Fruit fly (Drosophila melanogaster) whole organism, embryonic: ENCODE data around the gene CG32700.

Experiments used
- B-H1 ChIP-seq: fragments of 200-800 bp; sonication (Bioruptor generic); IDR thresholded peaks from 3 replicates; pipeline ENCODE4 v1.3.6; 2022; ENCODE audit warnings: missing biosample characterization, missing genetic modification characterization
- CG10147 ChIP-seq: fragments of 200-800 bp; sonication (Bioruptor generic); optimal IDR thresholded peaks from 2 replicates; lab custom pipeline; 2019; ENCODE audit warnings: missing biosample characterization, mild to moderate bottlenecking, missing genetic modification characterization, moderate library complexity
- CG15696 ChIP-seq: fragments of 200-800 bp; sonication (Bioruptor generic); optimal IDR thresholded peaks from 2 replicates; lab custom pipeline; 2019; ENCODE audit warnings: missing biosample characterization, mild to moderate bottlenecking, missing genetic modification characterization, moderate library complexity
- CG1602 ChIP-seq: fragments of 200-800 bp; sonication (Bioruptor generic); optimal IDR thresholded peaks from 3 replicates; lab custom pipeline; 2016; ENCODE audit warnings: missing biosample characterization, missing genetic modification characterization
- CG16779 ChIP-seq: fragments of 200-800 bp; sonication (Bioruptor generic); IDR thresholded peaks from 2 replicates; pipeline ENCODE4 v1.3.6; 2022; ENCODE audit warnings: missing biosample characterization, missing genetic modification characterization
- CG2678 ChIP-seq: fragments of 200-800 bp; sonication (Bioruptor generic); optimal IDR thresholded peaks from 3 replicates; lab custom pipeline; 2019; ENCODE audit warnings: missing biosample characterization, mild to moderate bottlenecking, missing genetic modification characterization, moderate library complexity
- CG30020 ChIP-seq: fragments of 200-800 bp; optimal IDR thresholded peaks from 2 replicates; lab custom pipeline; 2019; ENCODE audit warnings: missing biosample characterization, mild to moderate bottlenecking, missing genetic modification characterization, moderate library complexity
- CG31224 ChIP-seq: fragments of 200-800 bp; sonication (Bioruptor generic); IDR thresholded peaks from 2 replicates; pipeline ENCODE4 v1.3.6; 2022; ENCODE audit warnings: missing biosample characterization, missing genetic modification characterization
- CG34422 ChIP-seq: fragments of 200-800 bp; sonication (Bioruptor generic); IDR thresholded peaks from 3 replicates; pipeline ENCODE4 v1.3.6; 2022; ENCODE audit warnings: missing biosample characterization, missing genetic modification characterization
- CG4730 ChIP-seq: fragments of 200-800 bp; sonication (Bioruptor generic); IDR thresholded peaks from 2 replicates; pipeline ENCODE4 v1.3.6; 2022; ENCODE audit warnings: missing biosample characterization, missing genetic modification characterization
- CG4820 ChIP-seq: fragments of 200-800 bp; sonication (Bioruptor generic); optimal IDR thresholded peaks from 3 replicates; lab custom pipeline; 2016; ENCODE audit warnings: missing biosample characterization, missing genetic modification characterization
- CG4854 ChIP-seq: fragments of 200-800 bp; sonication (Bioruptor generic); optimal IDR thresholded peaks from 2 replicates; lab custom pipeline; 2016; ENCODE audit warnings: missing biosample characterization, missing genetic modification characterization, inconsistent platforms
- CG6654 ChIP-seq: fragments of 200-800 bp; sonication (Bioruptor generic); optimal IDR thresholded peaks from 2 replicates; lab custom pipeline; 2017; ENCODE audit warnings: missing biosample characterization, mild to moderate bottlenecking, missing genetic modification characterization
- CG7357 ChIP-seq: fragments of 200-800 bp; sonication (Bioruptor generic); IDR thresholded peaks from 3 replicates; pipeline ENCODE4 v1.3.6; 2022; ENCODE audit warnings: missing biosample characterization, missing genetic modification characterization
- CG7372 ChIP-seq: fragments of 200-800 bp; sonication (Bioruptor generic); IDR thresholded peaks from 2 replicates; pipeline ENCODE4 v1.3.6; 2022; ENCODE audit warnings: missing biosample characterization, missing genetic modification characterization
- CG8765 ChIP-seq: fragments of 200-800 bp; sonication (Bioruptor generic); IDR thresholded peaks from 2 replicates; pipeline ENCODE4 v1.3.6; 2022; ENCODE audit warnings: missing biosample characterization, missing genetic modification characterization
- CG9932 ChIP-seq: fragments of 200-800 bp; sonication (Bioruptor generic); IDR thresholded peaks from 2 replicates; pipeline ENCODE4 v1.3.6; 2022; ENCODE audit warnings: missing biosample characterization, missing genetic modification characterization
- Drgx ChIP-seq: fragments of 200-800 bp; sonication (Bioruptor generic); IDR thresholded peaks from 2 replicates; pipeline ENCODE4 v1.3.6; 2022; ENCODE audit warnings: missing biosample characterization, missing genetic modification characterization
- GATAe ChIP-seq: fragments of 200-800 bp; sonication (Bioruptor generic); conservative IDR thresholded peaks from 2 replicates; pipeline ENCODE4 v1.3.6; 2022; ENCODE audit warnings: missing biosample characterization, missing genetic modification characterization
- HLH3B ChIP-seq: fragments of 200-800 bp; sonication (Bioruptor generic); IDR thresholded peaks from 2 replicates; pipeline ENCODE4 v1.3.6; 2022; ENCODE audit warnings: missing biosample characterization, missing genetic modification characterization
- HmgD ChIP-seq: fragments of 200-800 bp; sonication (Bioruptor generic); optimal IDR thresholded peaks from 3 replicates; lab custom pipeline; 2016; ENCODE audit warnings: missing biosample characterization, missing genetic modification characterization
- Hmr ChIP-seq: fragments of 200-800 bp; sonication (Bioruptor generic); optimal IDR thresholded peaks from 3 replicates; lab custom pipeline; 2017; ENCODE audit warnings: mild to moderate bottlenecking, missing biosample characterization, missing genetic modification reagents, missing genetic modification characterization
- Hr39 ChIP-seq: fragments of >200 bp; optimal IDR thresholded peaks from 2 replicates; lab custom pipeline; 2017
- Lim3 ChIP-seq: fragments of 200-800 bp; sonication (Bioruptor generic); IDR thresholded peaks from 2 replicates; pipeline ENCODE4 v1.3.6; 2022; ENCODE audit warnings: missing biosample characterization, missing genetic modification characterization
- Max ChIP-seq: fragments of 200-800 bp; sonication (Bioruptor generic); optimal IDR thresholded peaks from 2 replicates; lab custom pipeline; 2016; ENCODE audit warnings: missing biosample characterization, mild to moderate bottlenecking, missing genetic modification characterization
- NC2β ChIP-seq: fragments of 200-800 bp; sonication (Bioruptor generic); optimal IDR thresholded peaks from 2 replicates; lab custom pipeline; 2016; ENCODE audit warnings: missing biosample characterization, missing genetic modification characterization
- Optix ChIP-seq: fragments of 200-800 bp; sonication (Bioruptor generic); IDR thresholded peaks from 3 replicates; pipeline ENCODE4 v1.3.6; 2022; ENCODE audit warnings: missing biosample characterization, missing genetic modification characterization
- PHDP ChIP-seq: fragments of 200-800 bp; sonication (Bioruptor generic); optimal IDR thresholded peaks from 3 replicates; lab custom pipeline; 2018; ENCODE audit warnings: missing biosample characterization, mild to moderate bottlenecking, missing genetic modification characterization, moderate library complexity
- Six4 ChIP-seq: fragments of 200-800 bp; sonication (Bioruptor generic); optimal IDR thresholded peaks from 2 replicates; lab custom pipeline; 2016; ENCODE audit warnings: missing biosample characterization, missing genetic modification characterization
- TFAM ChIP-seq: fragments of 200-800 bp; sonication (Bioruptor generic); optimal IDR thresholded peaks from 2 replicates; lab custom pipeline; 2017; ENCODE audit warnings: missing biosample characterization, missing genetic modification characterization, inconsistent platforms
- Tbp ChIP-seq: fragments of >200 bp; optimal IDR thresholded peaks from 2 replicates; lab custom pipeline; 2018; ENCODE audit warnings: missing biosample characterization, missing genetic modification characterization
- Trl ChIP-seq, 3 experiments: fragments of >200 bp in 2 of 3; fragments of 200-800 bp in 1 of 3; sonication (Bioruptor generic) in 1 of 3; optimal IDR thresholded peaks; 2 replicates in 1 of 3; 3 replicates in 2 of 3; lab custom pipeline; 2016 to 2017; ENCODE audit warnings: missing biosample characterization in 1 of 3, missing genetic modification characterization in 1 of 3
- al ChIP-seq: fragments of 200-800 bp; sonication (Bioruptor generic); IDR thresholded peaks from 2 replicates; pipeline ENCODE4 v1.3.6; 2022; ENCODE audit warnings: missing biosample characterization, missing genetic modification characterization
- amos ChIP-seq: fragments of 200-800 bp; sonication (Bioruptor generic); IDR thresholded peaks from 2 replicates; pipeline ENCODE4 v1.3.6; 2022; ENCODE audit warnings: missing biosample characterization, missing genetic modification characterization; ENCODE audit not compliant: partially characterized antibody
- aop ChIP-seq: fragments of 200-800 bp; sonication (Bioruptor generic); IDR thresholded peaks from 2 replicates; pipeline ENCODE4 v1.3.6; 2022; ENCODE audit warnings: missing biosample characterization, missing genetic modification characterization
- ash1 ChIP-seq: fragments of 200-800 bp; sonication (Bioruptor generic); optimal IDR thresholded peaks from 2 replicates; lab custom pipeline; 2018; ENCODE audit warnings: missing biosample characterization, mild to moderate bottlenecking, missing genetic modification characterization
- chn ChIP-seq: fragments of 200-800 bp; sonication (Bioruptor generic); optimal IDR thresholded peaks from 2 replicates; lab custom pipeline; 2016; ENCODE audit warnings: missing biosample characterization, missing genetic modification characterization
- danr ChIP-seq: fragments of 200-800 bp; sonication (Bioruptor generic); IDR thresholded peaks from 2 replicates; pipeline ENCODE4 v1.3.6; 2022; ENCODE audit warnings: missing biosample characterization, missing genetic modification characterization
- fd3F ChIP-seq: fragments of 200-800 bp; sonication (Bioruptor generic); optimal IDR thresholded peaks from 2 replicates; lab custom pipeline; 2018; ENCODE audit warnings: missing biosample characterization, mild to moderate bottlenecking, missing genetic modification characterization, moderate library complexity
- gem ChIP-seq: fragments of 200-800 bp; sonication (Bioruptor generic); optimal IDR thresholded peaks from 2 replicates; lab custom pipeline; 2019; ENCODE audit warnings: missing biosample characterization, mild to moderate bottlenecking, missing genetic modification characterization, moderate library complexity
- grau ChIP-seq: fragments of 200-800 bp; optimal IDR thresholded peaks from 3 replicates; lab custom pipeline; 2019; ENCODE audit warnings: missing biosample characterization, mild to moderate bottlenecking, missing genetic modification characterization, moderate library complexity
- gro ChIP-seq: fragments of 200-800 bp; sonication (Bioruptor generic); optimal IDR thresholded peaks from 2 replicates; lab custom pipeline; 2016; ENCODE audit warnings: missing biosample characterization, missing genetic modification characterization
- jing ChIP-seq: fragments of 200-800 bp; sonication (Bioruptor generic); optimal IDR thresholded peaks from 2 replicates; lab custom pipeline; 2018; ENCODE audit warnings: missing biosample characterization, mild to moderate bottlenecking, missing genetic modification characterization
- maf-S ChIP-seq: fragments of 200-800 bp; sonication (Bioruptor generic); optimal IDR thresholded peaks from 2 replicates; lab custom pipeline; 2016; ENCODE audit warnings: missing biosample characterization, missing genetic modification characterization
- nmo ChIP-seq: fragments of 200-800 bp; sonication (Bioruptor generic); optimal IDR thresholded peaks from 2 replicates; lab custom pipeline; 2018; ENCODE audit warnings: missing biosample characterization, mild to moderate bottlenecking, missing genetic modification characterization, moderate library complexity
- pb ChIP-seq: fragments of 200-800 bp; sonication (Bioruptor generic); optimal IDR thresholded peaks from 3 replicates; lab custom pipeline; 2016; ENCODE audit warnings: missing biosample characterization, missing genetic modification characterization
- sob ChIP-seq: fragments of 200-800 bp; sonication (Bioruptor generic); IDR thresholded peaks from 2 replicates; pipeline ENCODE4 v1.3.6; 2022; ENCODE audit warnings: missing biosample characterization, missing genetic modification characterization
- vnd ChIP-seq: fragments of 200-800 bp; sonication (Bioruptor generic); IDR thresholded peaks from 3 replicates; pipeline ENCODE4 v1.3.6; 2022; ENCODE audit warnings: missing biosample characterization, missing genetic modification characterization; ENCODE audit not compliant: partially characterized antibody
- zen ChIP-seq: fragments of 200-800 bp; sonication (Bioruptor generic); optimal IDR thresholded peaks from 3 replicates; lab custom pipeline; 2018; ENCODE audit warnings: missing biosample characterization, mild to moderate bottlenecking, missing genetic modification characterization, moderate library complexity
- zfh1 ChIP-seq: fragments of 200-800 bp; sonication (Bioruptor generic); IDR thresholded peaks from 3 replicates; pipeline ENCODE4 v1.3.6; 2022; ENCODE audit warnings: missing biosample characterization, missing genetic modification characterization

CG32700 gene

DNA sequence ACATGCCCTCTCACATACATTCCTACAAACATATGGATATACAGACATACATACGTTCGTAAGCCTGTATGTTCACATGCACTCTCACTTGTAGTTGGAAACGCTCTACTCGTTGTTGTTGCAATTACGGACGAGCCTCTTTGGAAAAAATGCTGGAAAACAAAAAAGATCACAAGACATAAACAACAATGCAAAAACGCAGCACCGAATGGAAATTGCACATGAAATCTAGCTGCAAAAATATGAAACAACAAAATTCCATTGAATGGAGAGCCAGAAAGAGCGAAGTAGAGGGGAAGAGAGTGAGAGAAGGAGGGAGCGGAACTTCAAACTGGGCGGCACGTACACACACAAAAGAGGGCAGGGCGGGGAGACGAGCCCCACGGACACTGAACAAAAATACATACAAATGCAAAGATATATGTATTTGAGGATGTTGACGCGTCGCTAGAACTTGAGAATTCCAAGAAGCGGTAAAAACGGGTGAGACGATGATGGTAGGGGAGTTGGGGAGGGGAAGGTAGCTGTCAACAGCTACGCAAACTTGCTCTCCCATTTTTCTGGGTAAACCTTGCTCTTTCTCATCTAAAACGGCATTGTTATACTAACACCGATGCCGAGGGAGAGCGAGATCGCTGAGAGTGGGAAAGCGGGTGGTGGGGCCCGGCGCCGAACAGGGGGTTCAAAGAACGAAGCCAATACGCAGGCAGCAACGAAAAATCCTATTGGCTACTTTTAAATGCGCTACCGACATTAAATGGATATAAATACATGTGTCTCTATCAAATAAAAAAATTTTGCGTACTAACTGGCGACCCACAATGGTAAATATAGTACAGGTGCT, 33.7 kb upstream of the CG32700 start (continued):
- TF ChIP-seq Trl (optimal IDR thresholded peaks at IDR 0.05; lab: Kevin White, UChicago), result peak; percentile 69 to 91
- TF ChIP-seq Trl (GFP tag; optimal IDR thresholded peaks at IDR 0.05; lab: Kevin White, UChicago), result no peak
- TF ChIP-seq PHDP, result peak; percentile 10
- TF ChIP-seq CG15696 (tag; lab: Kevin White, UChicago), result no peak
- peak; percentile 30 for TF ChIP-seq HmgD (GFP tag; lab: Kevin White, UChicago)
- TF ChIP-seq Drgx (GFP tag; lab: Robert Waterston, UW), result peak; percentile 51
- peak; percentile 44 for TF ChIP-seq grau
- TF ChIP-seq Six4 (GFP tag; lab: Kevin White, UChicago), result no peak
- no peak for TF ChIP-seq Tbp (GFP tag; lab: Kevin White, UChicago)
- TF ChIP-seq CG34422 (GFP tag; lab: Robert Waterston, UW), result no peak; the same call in 2 of the 3 replicates
- TF ChIP-seq amos, result peak; percentile 31; the same call in 1 of the 2 replicates
- peak; percentile 15 for TF ChIP-seq CG10147
- TF ChIP-seq ash1 (GFP tag; lab: Kevin White, UChicago), result no peak
- TF ChIP-seq HLH3B, result no peak
- TF ChIP-seq pb (GFP tag; lab: Kevin White, UChicago), result no peak
- no peak for TF ChIP-seq CG4854 (GFP tag; lab: Kevin White, UChicago)
- TF ChIP-seq GATAe (GFP tag; lab: Robert Waterston, UW), result no peak
- TF ChIP-seq danr (GFP tag; lab: Robert Waterston, UW), result no peak
- no peak for TF ChIP-seq CG4730 (GFP tag; lab: Robert Waterston, UW)
- peak; percentile 43; the same call in 1 of the 2 replicates for TF ChIP-seq CG9932
- TF ChIP-seq CG30020 (tag; lab: Kevin White, UChicago), result no peak
- TF ChIP-seq Max (GFP tag; lab: Kevin White, UChicago), result no peak
- TF ChIP-seq al, result 0 out of 2 replicates have a peak, but pooled peaks have one; percentile 11
- TF ChIP-seq zen, result no peak
- no peak for TF ChIP-seq Hr39 (lab: Kevin White, UChicago)
- no peak for TF ChIP-seq CG7357 (GFP tag; lab: Robert Waterston, UW)
- TF ChIP-seq CG31224 (GFP tag; lab: Robert Waterston, UW), result 0 out of 2 replicates have a peak, but pooled peaks have one; percentile 13
- no peak for TF ChIP-seq Optix (GFP tag; lab: Robert Waterston, UW)
- 0 out of 2 replicates have a peak, but pooled peaks have one; percentile 37 for TF ChIP-seq aop
- TF ChIP-seq CG4820, result no peak
- TF ChIP-seq chn, result no peak
- no peak for TF ChIP-seq CG7372 (GFP tag; lab: Robert Waterston, UW)
- peak; percentile 24 for TF ChIP-seq maf-S (GFP tag; lab: Kevin White, UChicago)
- no peak for TF ChIP-seq TFAM (GFP tag; lab: Kevin White, UChicago)
- TF ChIP-seq B-H1 (GFP tag; lab: Robert Waterston, UW), result no peak
- no peak for TF ChIP-seq nmo (GFP tag; lab: Kevin White, UChicago)
- peak; percentile 21 for TF ChIP-seq CG1602 (GFP tag; lab: Kevin White, UChicago)
- TF ChIP-seq Hmr (GFP tag; lab: Kevin White, UChicago), result peak; percentile 32
- TF ChIP-seq NC2β, result no peak
- TF ChIP-seq CG8765, result no peak
- TF ChIP-seq gem (tag; lab: Kevin White, UChicago), result peak; percentile 51
- TF ChIP-seq sob, result no peak; the same call in 1 of the 2 replicates
- no peak for TF ChIP-seq jing
- peak; percentile 18 for TF ChIP-seq fd3F (GFP tag; lab: Kevin White, UChicago)
- TF ChIP-seq CG2678 (tag; lab: Kevin White, UChicago), result peak; percentile 37
- TF ChIP-seq Lim3 (GFP tag; lab: Robert Waterston, UW), result no peak
- peak; percentile 50 for TF ChIP-seq gro (GFP tag; lab: Kevin White, UChicago)
- no peak for TF ChIP-seq vnd
- peak; percentile 6 for TF ChIP-seq CG6654 (GFP tag; lab: Kevin White, UChicago)
- no peak for TF ChIP-seq zfh1 (GFP tag; lab: Robert Waterston, UW)
- TF ChIP-seq CG16779, result no peak
